Worm (Caenorhabditis elegans) whole organism, late embryonic: ENCODE results near the gene T26E4.3.

Experiments used
- F13H6.1 ChIP-seq: sonication (generic microtip); optimal IDR thresholded peaks from 2 replicates; lab custom pipeline; 2016; ENCODE audit warnings: missing genetic modification characterization, missing compliant biosample characterization
- K02D7.2 ChIP-seq: sonication (generic microtip); optimal IDR thresholded peaks from 2 replicates; lab custom pipeline; 2017; ENCODE audit warnings: mild to moderate bottlenecking, missing genetic modification characterization, missing compliant biosample characterization
- ama-1 ChIP-seq: fragments of 150-350 bp; optimal IDR thresholded peaks from 2 replicates; lab custom pipeline; 2014
- dve-1 ChIP-seq: sonication (generic microtip); optimal IDR thresholded peaks from 2 replicates; lab custom pipeline; 2017; ENCODE audit warnings: antibody characterized with exemption, mild to moderate bottlenecking, missing genetic modification characterization, missing compliant biosample characterization
- gmeb-2 ChIP-seq: sonication (generic microtip); optimal IDR thresholded peaks from 2 replicates; lab custom pipeline; 2016; ENCODE audit warnings: missing genetic modification characterization, inconsistent platforms, missing compliant biosample characterization
- pha-4 ChIP-seq: fragments of 150-350 bp; optimal IDR thresholded peaks from 2 replicates; lab custom pipeline; 2018; ENCODE audit warnings: missing biosample characterization, missing genetic modification reagents, missing genetic modification characterization
- pqm-1 ChIP-seq: sonication (generic microtip); optimal IDR thresholded peaks from 2 replicates; lab custom pipeline; 2016; ENCODE audit warnings: missing genetic modification characterization, missing compliant biosample characterization
- pros-1 ChIP-seq: fragments of 150-350 bp; optimal IDR thresholded peaks from 2 replicates; lab custom pipeline; 2014; ENCODE audit warnings: missing biosample characterization, missing genetic modification reagents, missing genetic modification characterization
- sdc-2 ChIP-seq: sonication (generic microtip); optimal IDR thresholded peaks from 2 replicates; lab custom pipeline; 2016; ENCODE audit warnings: missing genotype, missing genetic modification characterization, missing compliant biosample characterization
- tbx-2 ChIP-seq: sonication (generic microtip); optimal IDR thresholded peaks from 2 replicates; lab custom pipeline; 2016; ENCODE audit warnings: missing genetic modification characterization, missing compliant biosample characterization
- zip-5 ChIP-seq: sonication (generic microtip); optimal IDR thresholded peaks from 2 replicates; lab custom pipeline; 2016; ENCODE audit warnings: missing genetic modification characterization, missing compliant biosample characterization

DNA sequence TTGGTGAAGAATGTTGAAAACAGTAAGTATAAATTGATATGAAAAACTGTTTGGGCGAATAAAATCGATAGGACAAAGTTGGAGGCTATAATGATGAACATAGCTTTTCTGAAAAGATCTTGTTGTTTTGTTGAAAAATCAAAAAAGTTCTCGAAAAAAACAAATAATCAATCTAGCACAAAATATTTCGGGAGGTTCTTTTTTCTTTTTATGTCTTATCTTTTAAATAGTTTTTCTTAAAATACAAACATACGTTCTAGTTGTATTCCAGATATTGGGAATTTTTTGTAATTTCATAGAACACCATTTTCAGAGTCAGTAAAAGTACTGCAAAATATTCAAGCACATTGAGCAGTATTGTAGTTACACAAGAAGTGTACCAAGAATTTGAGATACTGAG lies 47.3 kb downstream of the T26E4.3 start, which contains the start of gene srbc-55:
- no peak for TF ChIP-seq gmeb-2 (tag; lab: Kevin White, UChicago)
- no peak for TF ChIP-seq F13H6.1 (tag; lab: Kevin White, UChicago)
- no peak for TF ChIP-seq sdc-2 (tag; lab: Kevin White, UChicago)
- no peak for TF ChIP-seq ama-1
- TF ChIP-seq pros-1 (tag; lab: Kevin White, UChicago): no peak
- TF ChIP-seq tbx-2 (tag; lab: Kevin White, UChicago): no peak
- no peak for TF ChIP-seq pqm-1 (tag; lab: Kevin White, UChicago)
- TF ChIP-seq dve-1: no peak
- TF ChIP-seq zip-5 (tag; lab: Kevin White, UChicago): no peak
- no peak for TF ChIP-seq pha-4 (tag; lab: Kevin White, UChicago)
- TF ChIP-seq K02D7.2: no peak
